Worm (Caenorhabditis elegans): ENCODE measurements around the gene mrps-33.

Gene mrps-33

ce11 chrIV:8764567-8764966 is 24.7 kb upstream of the mrps-33 start, which contains the start of gene cdc-50.B:
Gene cdc-50.B, plus strand, starts transcription at chrIV:8764867.
- TF ChIP-seq ztf-6 (GFP tag; IDR thresholded peaks at IDR 0.05) (no peak), athp-1 (tag; optimal IDR thresholded peaks at IDR 0.05) (no peak), gei-17 (GFP tag; optimal IDR thresholded peaks at IDR 0.05) (no peak), hlh-26 (GFP tag; conservative IDR thresholded peaks at IDR 0.05) (no peak), Y95B8A.8 (GFP tag; IDR thresholded peaks at IDR 0.05) (no peak), egl-44 (GFP tag; IDR thresholded peaks at IDR 0.05) (no peak), madf-10 (tag; optimal IDR thresholded peaks at IDR 0.05) (no peak), madf-6 (GFP tag; IDR thresholded peaks at IDR 0.05) (no peak), nhr-80 (tag; optimal IDR thresholded peaks at IDR 0.05) (no peak), rec-8 (tag; optimal IDR thresholded peaks at IDR 0.05) (no peak), let-607 (tag; optimal IDR thresholded peaks at IDR 0.05) (no peak)

DNA sequence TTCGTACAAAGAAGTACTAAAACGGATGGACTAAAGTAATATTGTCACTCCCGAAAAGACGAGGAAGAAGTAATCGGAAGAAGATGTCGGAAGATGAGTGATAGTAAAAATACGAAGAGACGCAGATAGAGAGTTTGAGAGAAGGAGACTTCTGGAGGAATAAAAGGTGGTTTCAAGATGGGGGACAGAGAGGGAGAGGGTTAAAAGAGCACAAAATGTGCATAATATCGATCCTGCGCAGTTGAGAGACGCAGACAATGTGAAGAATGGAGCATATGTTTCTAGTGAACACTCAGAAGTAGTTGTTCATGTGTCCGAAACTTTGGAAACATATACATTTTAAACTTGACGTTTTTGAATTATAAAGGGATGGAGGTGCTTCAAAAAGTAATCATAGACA is 22.6 kb upstream of the mrps-33 start:
- peak; percentile 60; the same call in 1 of the 2 replicates for TF ChIP-seq hmg-1.2 (GFP tag; IDR thresholded peaks at IDR 0.05)
- peak; percentile 88 for TF ChIP-seq madf-10 (tag; optimal IDR thresholded peaks at IDR 0.05)
- TF ChIP-seq bed-1 (GFP tag; IDR thresholded peaks at IDR 0.05): no peak

DNA sequence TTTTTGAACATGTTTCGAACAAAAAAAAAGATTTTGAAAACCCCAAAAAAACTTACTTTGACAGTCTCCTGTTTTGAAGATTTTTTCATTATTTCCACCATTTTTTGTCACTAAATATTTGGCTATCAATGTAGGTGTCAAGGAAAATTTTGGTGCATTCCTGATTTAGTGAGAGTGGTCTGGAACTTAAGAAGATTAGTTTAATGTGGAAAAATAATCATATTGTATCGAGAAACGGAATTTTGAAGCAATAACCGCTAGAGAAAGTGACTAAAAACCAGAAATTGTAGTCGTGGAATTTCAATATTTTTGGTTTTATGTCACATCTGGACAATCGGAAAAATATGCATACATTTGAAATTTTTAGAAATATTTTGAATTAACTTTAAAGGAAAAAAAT is 22.1 kb upstream of the mrps-33 start, which contains the start of the genes F20C5.11 and klp-11:
TSS of gene F20C5.11 (minus strand) at position 101 of the 400 bp plus-strand sequence.
TSS of gene klp-11 (minus strand) at position 171 of the 400 bp plus-strand sequence.
- no peak for TF ChIP-seq D2030.7 (GFP tag; IDR thresholded peaks at IDR 0.05)
- TF ChIP-seq zfh-2 (GFP tag; conservative IDR thresholded peaks at IDR 0.05): no peak
- no peak for TF ChIP-seq hlh-12 (tag; optimal IDR thresholded peaks at IDR 0.05)
- TF ChIP-seq F55B11.4 (tag; optimal IDR thresholded peaks at IDR 0.05; ENCODE audit: borderline replicate concordance, insufficient read depth): no peak
- TF ChIP-seq akir-1 (GFP tag; optimal IDR thresholded peaks at IDR 0.05): no peak
- no peak for TF ChIP-seq tbp1 (GFP tag; optimal IDR thresholded peaks at IDR 0.05)
- no peak for TF ChIP-seq F57A8.1 (GFP tag; optimal IDR thresholded peaks at IDR 0.05)
- no peak for TF ChIP-seq nhr-179 (tag; optimal IDR thresholded peaks at IDR 0.05)
- no peak for TF ChIP-seq F52B5.7 (tag; optimal IDR thresholded peaks at IDR 0.05)
- no peak for TF ChIP-seq hsf-1 (GFP tag; IDR thresholded peaks at IDR 0.05)
- no peak for TF ChIP-seq nhr-27 (tag; optimal IDR thresholded peaks at IDR 0.05)
- TF ChIP-seq T07F8.4 (tag; optimal IDR thresholded peaks at IDR 0.05): no peak

DNA sequence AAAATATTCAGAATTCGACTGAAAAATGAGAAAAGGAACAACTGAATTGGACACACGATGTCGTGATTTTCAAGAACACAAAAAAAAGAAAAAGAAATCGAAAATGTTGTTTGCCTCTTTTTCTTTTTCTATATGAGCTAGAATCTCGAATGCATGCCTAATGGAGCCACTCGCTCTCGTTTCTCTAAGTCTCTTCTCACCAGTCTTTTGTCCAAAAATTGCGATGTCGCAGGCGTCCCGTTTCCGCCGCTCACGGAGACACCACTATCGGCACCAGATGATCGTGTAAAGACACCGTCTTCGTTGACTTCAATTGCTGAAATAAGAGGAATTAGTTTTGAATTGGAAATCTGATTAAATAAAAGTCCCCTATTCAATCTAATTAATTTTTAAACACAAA is 18.8 kb upstream of the mrps-33 start:
- TF ChIP-seq let-526 (GFP tag; IDR thresholded peaks at IDR 0.05): no peak
- peak; percentile 99 for TF ChIP-seq madf-10 (tag; optimal IDR thresholded peaks at IDR 0.05)
- peak; percentile 47; the same call in 1 of the 2 replicates for TF ChIP-seq hmg-1.2 (GFP tag; IDR thresholded peaks at IDR 0.05)
- no peak for TF ChIP-seq nhr-90 (tag; optimal IDR thresholded peaks at IDR 0.05)
- TF ChIP-seq chd-7 (tag; optimal IDR thresholded peaks at IDR 0.05): no peak
- TF ChIP-seq pbrm-1 (GFP tag; IDR thresholded peaks at IDR 0.05): no peak
- TF ChIP-seq mxl-1 (tag; optimal IDR thresholded peaks at IDR 0.05): no peak

DNA sequence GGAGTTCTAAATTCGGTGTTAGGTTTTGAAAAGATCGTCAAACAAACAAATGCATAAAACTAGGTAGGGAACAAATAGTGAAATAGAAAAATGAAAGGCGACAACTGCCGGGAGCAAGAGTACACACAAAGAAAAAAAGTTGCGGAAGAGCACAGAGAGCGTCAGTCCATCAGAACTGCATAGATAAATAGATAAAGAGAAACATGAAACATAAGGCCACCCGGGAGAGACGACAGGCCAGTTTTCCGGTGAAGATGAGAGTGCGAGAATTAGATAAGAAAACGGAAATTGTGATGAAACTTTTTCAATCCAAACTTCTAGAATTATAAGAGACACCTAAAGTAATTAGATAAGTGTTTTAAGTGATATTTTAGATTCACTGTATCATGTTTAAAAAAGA is 17.9 kb upstream of the mrps-33 start:
- TF ChIP-seq B0019.2 (GFP tag; conservative IDR thresholded peaks at IDR 0.05) (no peak), sdz-38 (tag; optimal IDR thresholded peaks at IDR 0.05) (no peak), nhr-80 (tag; optimal IDR thresholded peaks at IDR 0.05) (peak; percentile 74), lag-1 (GFP tag; IDR thresholded peaks at IDR 0.05) (no peak), madf-10 (tag; optimal IDR thresholded peaks at IDR 0.05) (peak; percentile 83)
